Fruit fly (Drosophila melanogaster) Kc167 (cell line): Measurements from ENCODE around the gene Ggt-1.

Source experiments
- insv ChIP-seq: fragments of >200 bp; optimal IDR thresholded peaks from 3 replicates; lab custom pipeline; 2018; ENCODE audit warnings: missing external identifiers
- psq ChIP-seq: fragments of >200 bp; optimal IDR thresholded peaks from 2 replicates; lab custom pipeline; 2017; ENCODE audit warnings: missing external identifiers

DNA sequence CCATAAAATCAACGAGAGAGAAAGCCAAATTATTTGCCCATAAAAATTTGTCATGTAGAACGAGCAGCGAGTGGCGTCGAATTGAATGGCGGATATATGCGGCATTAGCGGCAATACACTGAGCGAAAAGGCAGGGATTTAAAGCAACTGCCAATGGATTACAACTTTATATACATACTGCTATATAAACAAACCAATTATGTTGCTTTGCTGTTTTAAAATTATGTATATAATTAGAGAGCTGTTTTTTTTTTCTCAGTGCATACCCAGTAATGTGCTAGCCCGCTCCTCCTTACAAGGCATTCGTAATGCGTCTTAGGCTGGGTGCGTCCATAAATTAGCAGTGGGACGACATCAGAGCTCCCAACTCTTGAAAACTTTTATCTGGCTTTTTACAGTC is 44.4 kb downstream of the Ggt-1 start:
- TF ChIP-seq insv = no peak
- no peak for TF ChIP-seq psq
